Worm (Caenorhabditis elegans): Measurements from ENCODE around the gene ril-1.

ce11 chrV:14474099-14474498 is 49.8 kb downstream of the ril-1 start, which contains the start of gene clec-56:
- TF ChIP-seq unc-62 (GFP tag; optimal IDR thresholded peaks at IDR 0.05) (no peak), nhr-28 (tag; optimal IDR thresholded peaks at IDR 0.05) (no peak), elt-1 (tag; optimal IDR thresholded peaks at IDR 0.05; ENCODE audit: borderline replicate concordance, insufficient read depth) (no peak), ztf-11 (tag; optimal IDR thresholded peaks at IDR 0.05) (no peak)
